Worm (Caenorhabditis elegans) whole organism, L4 larva: Measurements from ENCODE around the gene cest-33.
A peak's percentile ranks its signal among the peaks of the same experiment; 100 is the strongest.

ENCODE experiments used
- D1046.2 ChIP-seq: fragments of 200-800 bp; sonication (Bioruptor generic); IDR thresholded peaks from 2 replicates; pipeline ENCODE4 v1.3.6; 2022; ENCODE audit warnings: missing genetic modification characterization, missing compliant biosample characterization
- F37D6.2 ChIP-seq: sonication (generic microtip); optimal IDR thresholded peaks from 2 replicates; lab custom pipeline; 2016; ENCODE audit warnings: mild to moderate bottlenecking, missing genetic modification characterization, missing compliant biosample characterization
- Y105C5A.15 ChIP-seq: fragments of 200-800 bp; sonication (Bioruptor generic); IDR thresholded peaks from 2 replicates; pipeline ENCODE4 v1.3.6; 2022; ENCODE audit warnings: missing genetic modification characterization, missing compliant biosample characterization
- Y48G9A.11 ChIP-seq: fragments of 200-800 bp; sonication (Bioruptor generic); IDR thresholded peaks from 2 replicates; pipeline ENCODE4 v1.3.6; 2022; ENCODE audit warnings: missing genetic modification reagents, missing genetic modification characterization, missing compliant biosample characterization
- aha-1 ChIP-seq: fragments of 150-350 bp; peaks from one replicate; lab custom pipeline; 2014; ENCODE audit warnings: missing biosample characterization, missing genetic modification characterization
- arid-1 ChIP-seq: fragments of 200-800 bp; sonication (Bioruptor generic); conservative IDR thresholded peaks from 2 replicates; pipeline ENCODE4 v1.3.6; 2022; ENCODE audit warnings: missing genetic modification reagents, missing genetic modification characterization, missing compliant biosample characterization
- ceh-20 ChIP-seq: fragments of 200-800 bp; sonication (Bioruptor generic); IDR thresholded peaks from 2 replicates; pipeline ENCODE4 v1.3.6; 2022; ENCODE audit warnings: missing genetic modification reagents, missing genetic modification characterization, missing compliant biosample characterization
- daf-16 ChIP-seq, 3 experiments: sonication (generic microtip); optimal IDR thresholded peaks; 2 replicates each; lab custom pipeline; 2016 to 2017; ENCODE audit warnings: missing genetic modification characterization in 3 of 3, missing genetic modification reagents in 3 of 3, mild to moderate bottlenecking in 2 of 3, missing compliant biosample characterization in 2 of 3, missing biosample characterization in 1 of 3, moderate library complexity in 1 of 3
- daf-19 ChIP-seq: fragments of 200-800 bp; sonication (Bioruptor generic); conservative IDR thresholded peaks from 2 replicates; pipeline ENCODE4 v1.3.6; 2022; ENCODE audit warnings: missing genetic modification characterization, missing compliant biosample characterization
- dmd-6 ChIP-seq: fragments of 200-800 bp; sonication (Bioruptor generic); IDR thresholded peaks from 2 replicates; pipeline ENCODE4 v1.3.6; 2022; ENCODE audit warnings: missing genetic modification reagents, missing genetic modification characterization, missing compliant biosample characterization
- dpl-1 ChIP-seq: fragments of 150-350 bp; optimal IDR thresholded peaks from 2 replicates; lab custom pipeline; 2014; ENCODE audit warnings: missing biosample characterization, missing genetic modification reagents, missing genetic modification characterization
- dve-1 ChIP-seq: sonication (generic microtip); optimal IDR thresholded peaks from 2 replicates; lab custom pipeline; 2017; ENCODE audit warnings: antibody characterized with exemption, mild to moderate bottlenecking, missing genetic modification characterization, missing compliant biosample characterization; ENCODE audit not compliant: insufficient read depth
- fkh-10 ChIP-seq: fragments of 150-350 bp; optimal IDR thresholded peaks from 2 replicates; lab custom pipeline; 2014; ENCODE audit warnings: missing biosample characterization, missing genetic modification reagents, missing genetic modification characterization
- gei-8 ChIP-seq: fragments of 200-800 bp; sonication (Bioruptor generic); optimal IDR thresholded peaks from 2 replicates; lab custom pipeline; 2018; ENCODE audit warnings: mild to moderate bottlenecking, missing genetic modification characterization, missing compliant biosample characterization
- hlh-11 ChIP-seq: fragments of 200-800 bp; sonication (Bioruptor generic); optimal IDR thresholded peaks from 2 replicates; lab custom pipeline; 2018; ENCODE audit warnings: mild to moderate bottlenecking, missing genetic modification characterization, missing compliant biosample characterization
- hlh-30 ChIP-seq: sonication (generic microtip); optimal IDR thresholded peaks from 2 replicates; lab custom pipeline; 2017; ENCODE audit warnings: antibody characterized with exemption, mild to moderate bottlenecking, missing genetic modification characterization, missing compliant biosample characterization; ENCODE audit not compliant: insufficient read depth
- hmg-1.1 ChIP-seq: fragments of 200-800 bp; sonication (Bioruptor generic); IDR thresholded peaks from 2 replicates; pipeline ENCODE4 v1.3.6; 2022; ENCODE audit warnings: missing genetic modification reagents, missing genetic modification characterization, missing compliant biosample characterization
- lin-29 ChIP-seq: fragments of 200-800 bp; sonication (Bioruptor generic); IDR thresholded peaks from 2 replicates; pipeline ENCODE4 v1.3.6; 2022; ENCODE audit warnings: missing genetic modification reagents, missing genetic modification characterization, missing compliant biosample characterization
- lsy-2 ChIP-seq, 2 experiments: fragments of 150-350 bp in 1 of 2; sonication (generic microtip) in 1 of 2; optimal IDR thresholded peaks; 2 replicates each; lab custom pipeline; 2014 to 2017; ENCODE audit warnings: missing biosample characterization in 2 of 2, missing genetic modification characterization in 2 of 2
- mdl-1 ChIP-seq, 2 experiments: fragments of 150-350 bp in 1 of 2; sonication (generic microtip) in 1 of 2; optimal IDR thresholded peaks; 2 replicates each; lab custom pipeline; 2014 to 2017; ENCODE audit warnings: missing biosample characterization in 2 of 2, missing genetic modification characterization in 2 of 2
- mep-1 ChIP-seq: fragments of 150-350 bp; sonication (generic microtip); optimal IDR thresholded peaks from 3 replicates; lab custom pipeline; 2014; ENCODE audit warnings: missing biosample characterization, missing genetic modification characterization
- mxl-2 ChIP-seq: fragments of 200-800 bp; sonication (Bioruptor generic); conservative IDR thresholded peaks from 2 replicates; pipeline ENCODE4 v1.3.6; 2022; ENCODE audit warnings: missing genetic modification reagents, missing genetic modification characterization, missing compliant biosample characterization
- mxl-3 ChIP-seq: fragments of 200-800 bp; sonication (Bioruptor generic); optimal IDR thresholded peaks from 2 replicates; lab custom pipeline; 2018; ENCODE audit warnings: mild to moderate bottlenecking, missing genetic modification characterization, missing compliant biosample characterization
- nhr-28 ChIP-seq: fragments of 150-350 bp; optimal IDR thresholded peaks from 2 replicates; lab custom pipeline; 2014; ENCODE audit warnings: missing biosample characterization, missing genetic modification characterization
- nhr-41 ChIP-seq: fragments of 200-800 bp; sonication (Bioruptor generic); IDR thresholded peaks from 2 replicates; pipeline ENCODE4 v1.3.6; 2022; ENCODE audit warnings: missing genetic modification reagents, missing genetic modification characterization, missing compliant biosample characterization
- nhr-42 ChIP-seq: fragments of 200-800 bp; sonication (Bioruptor generic); IDR thresholded peaks from 2 replicates; pipeline ENCODE4 v1.3.6; 2022; ENCODE audit warnings: missing genetic modification characterization, missing compliant biosample characterization
- nhr-48 ChIP-seq: sonication (generic microtip); optimal IDR thresholded peaks from 2 replicates; lab custom pipeline; 2016; ENCODE audit warnings: mild to moderate bottlenecking, missing genetic modification characterization, missing compliant biosample characterization
- nhr-6 ChIP-seq: fragments of 150-350 bp; optimal IDR thresholded peaks from 2 replicates; lab custom pipeline; 2014; ENCODE audit warnings: missing biosample characterization, missing genetic modification characterization
- pha-4 ChIP-seq, 2 experiments: fragments of 150-350 bp in 1 of 2; fragments of 200-800 bp in 1 of 2; sonication (Bioruptor generic) in 1 of 2; IDR thresholded peaks in 1 of 2; optimal IDR thresholded peaks in 1 of 2; 2 replicates each; pipeline versions ENCODE4 v1.3.6 to Lab custom; 2014 to 2022; ENCODE audit warnings: missing genetic modification characterization in 2 of 2, missing genetic modification reagents in 2 of 2, missing biosample characterization in 1 of 2, missing compliant biosample characterization in 1 of 2
- rbr-2 ChIP-seq: sonication (generic microtip); optimal IDR thresholded peaks from 2 replicates; lab custom pipeline; 2016; ENCODE audit warnings: missing genotype, missing genetic modification characterization, missing compliant biosample characterization
- set-16 ChIP-seq: fragments of 200-800 bp; sonication (Bioruptor generic); IDR thresholded peaks from 2 replicates; pipeline ENCODE4 v1.3.6; 2022; ENCODE audit warnings: missing genetic modification reagents, missing genetic modification characterization, missing compliant biosample characterization
- snpc-1.2 ChIP-seq: fragments of 200-800 bp; sonication (Bioruptor generic); IDR thresholded peaks from 2 replicates; pipeline ENCODE4 v1.3.6; 2022; ENCODE audit warnings: missing genetic modification reagents, missing genetic modification characterization, missing compliant biosample characterization
- snpc-4 ChIP-seq: fragments of 150-350 bp; optimal IDR thresholded peaks from 2 replicates; lab custom pipeline; 2014; ENCODE audit warnings: missing biosample characterization, missing genetic modification characterization
- vab-7 ChIP-seq: fragments of 200-800 bp; sonication (Bioruptor generic); IDR thresholded peaks from 2 replicates; pipeline ENCODE4 v1.3.6; 2022; ENCODE audit warnings: missing genetic modification reagents, missing genetic modification characterization, missing compliant biosample characterization
- zip-11 ChIP-seq: fragments of 200-800 bp; sonication (Bioruptor generic); IDR thresholded peaks from 2 replicates; pipeline ENCODE4 v1.3.6; 2022; ENCODE audit warnings: missing genetic modification characterization, missing compliant biosample characterization
- zip-2 ChIP-seq: fragments of 150-350 bp; optimal IDR thresholded peaks from 2 replicates; lab custom pipeline; 2014; ENCODE audit warnings: missing biosample characterization, missing genetic modification characterization

Gene cest-33

ce11 chrV:6353182-6353780, 12.2 kb downstream of the cest-33 start:
- peak in 1 of 2 experiments; percentile 22 for TF ChIP-seq mdl-1 (tag; optimal IDR thresholded peaks at IDR 0.05; lab: Kevin White, UChicago)
- peak; percentile 25 for TF ChIP-seq hlh-11
- no peak for TF ChIP-seq dve-1 (tag; lab: Kevin White, UChicago)
- TF ChIP-seq rbr-2 (tag; lab: Kevin White, UChicago), result no peak
- TF ChIP-seq set-16, result 0 out of 2 replicates have a peak, but pooled peaks have one; percentile 7
- no peak for TF ChIP-seq nhr-28 (tag; lab: Kevin White, UChicago)
- TF ChIP-seq hlh-30, result peak; percentile 11
- peak; percentile 51 for TF ChIP-seq mxl-3

ce11 chrV:6352350-6352749, 13.1 kb downstream of the cest-33 start:
- TF ChIP-seq mxl-3, result peak; percentile 47
- TF ChIP-seq nhr-28 (tag; lab: Kevin White, UChicago), result peak; percentile 20
- TF ChIP-seq daf-19 (GFP tag; lab: Robert Waterston, UW), result no peak
- no peak for TF ChIP-seq Y105C5A.15
- no peak for TF ChIP-seq pha-4 (GFP tag; IDR thresholded peaks at IDR 0.05; lab: Robert Waterston, UW)
- TF ChIP-seq pha-4 (tag; optimal IDR thresholded peaks at IDR 0.05; lab: Kevin White, UChicago), result no peak
- no peak for TF ChIP-seq zip-11
- no peak for TF ChIP-seq vab-7 (GFP tag; lab: Robert Waterston, UW)
- TF ChIP-seq hlh-11, result peak; percentile 50
- TF ChIP-seq mdl-1 (tag; optimal IDR thresholded peaks at IDR 0.05; lab: Kevin White, UChicago), result peak in 1 of 2 experiments; percentile 32

- TF ChIP-seq mdl-1 (tag; optimal IDR thresholded peaks at IDR 0.05; lab: Kevin White, UChicago), result peak in 1 of 2 experiments; percentile 41
- TF ChIP-seq snpc-1.2, result no peak
- TF ChIP-seq mep-1, result no peak
- peak; percentile 58; the same call in 1 of the 2 replicates for TF ChIP-seq lin-29 (GFP tag; lab: Robert Waterston, UW)
- TF ChIP-seq arid-1, result 0 out of 2 replicates have a peak, but pooled peaks have one; percentile 23
- 0 out of 2 replicates have a peak, but pooled peaks have one; percentile 22 for TF ChIP-seq hmg-1.1
- TF ChIP-seq dpl-1 (GFP tag; lab: Kevin White, UChicago), result no peak
- TF ChIP-seq nhr-48 (tag; lab: Kevin White, UChicago), result peak; percentile 61
- TF ChIP-seq snpc-4 (tag; lab: Kevin White, UChicago), result no peak
- no peak for TF ChIP-seq nhr-42
- TF ChIP-seq mxl-2 (GFP tag; lab: Robert Waterston, UW), result no peak
- TF ChIP-seq aha-1, result peak; percentile 96
- peak; percentile 5 for TF ChIP-seq mxl-3
- peak; percentile 49; the same call in 1 of the 2 replicates for TF ChIP-seq nhr-41 (GFP tag; lab: Robert Waterston, UW)
- peak; percentile 61 for TF ChIP-seq hlh-11
- no peak for TF ChIP-seq zip-2 (tag; lab: Kevin White, UChicago)
Observed at ce11 chrV:6351122-6351521, 14.3 kb downstream of the cest-33 start.

ce11 chrV:6350109-6350508, 15.4 kb downstream of the cest-33 start:
- TF ChIP-seq ceh-20 (peak; percentile 68; the same call in 1 of the 2 replicates), Y48G9A.11 (GFP tag; lab: Robert Waterston, UW) (no peak), rbr-2 (tag; lab: Kevin White, UChicago) (peak; percentile 45), nhr-6 (tag; lab: Kevin White, UChicago) (no peak), set-16 (peak; percentile 63), D1046.2 (no peak), gei-8 (GFP tag; lab: Kevin White, UChicago) (no peak), fkh-10 (GFP tag; lab: Kevin White, UChicago) (peak; percentile 61), F37D6.2 (tag; lab: Kevin White, UChicago) (peak; percentile 19), aha-1 (peak; percentile 54), dmd-6 (GFP tag; lab: Robert Waterston, UW) (peak; percentile 20; the same call in 1 of the 2 replicates), daf-16 (GFP tag; optimal IDR thresholded peaks at IDR 0.05; lab: Kevin White, UChicago) (peak in 1 of 2 experiments; percentile 10), daf-16 (tag; optimal IDR thresholded peaks at IDR 0.05; lab: Kevin White, UChicago) (no peak), mdl-1 (tag; optimal IDR thresholded peaks at IDR 0.05; lab: Kevin White, UChicago) (peak in 1 of 2 experiments; percentile 58), hlh-11 (peak; percentile 45), mep-1 (peak; percentile 46), lsy-2 (tag; optimal IDR thresholded peaks at IDR 0.05; lab: Kevin White, UChicago) (peak in 1 of 2 experiments; percentile 5), hmg-1.1 (0 out of 2 replicates have a peak, but pooled peaks have one; percentile 45)
